Fruit fly (Drosophila melanogaster): Measurements from ENCODE around the gene AdamTS-B.

The AdamTS-B gene

dm6 chrX:5699824-5700498 lies 1.6 kb downstream of the AdamTS-B start (continued):
- peak in 1 of 2 experiments; percentile 78 for TF ChIP-seq Hr51 (GFP tag; optimal IDR thresholded peaks at IDR 0.05)
- TF ChIP-seq mam (GFP tag; optimal IDR thresholded peaks at IDR 0.05), result peak; percentile 46
- peak; percentile 3 for TF ChIP-seq CG12659 (GFP tag; optimal IDR thresholded peaks at IDR 0.05)
- no peak for TF ChIP-seq Atf3 (GFP tag; optimal IDR thresholded peaks at IDR 0.05)
- TF ChIP-seq dpn (GFP tag; optimal IDR thresholded peaks at IDR 0.05), result peak; percentile 51 to 63
- peak; percentile 74 for TF ChIP-seq Xrp1 (GFP tag; IDR thresholded peaks at IDR 0.05)
- peak; percentile 83 for TF ChIP-seq row (GFP tag; IDR thresholded peaks at IDR 0.05)
- TF ChIP-seq jigr1 (GFP tag; IDR thresholded peaks at IDR 0.05), result peak; percentile 41; the same call in 1 of the 3 replicates
- TF ChIP-seq D19B (GFP tag; optimal IDR thresholded peaks at IDR 0.05), result peak; percentile 89
- TF ChIP-seq croc (GFP tag; conservative IDR thresholded peaks at IDR 0.05), result peak; percentile 48; the same call in 2 of the 3 replicates
- TF ChIP-seq ci (GFP tag; IDR thresholded peaks at IDR 0.05), result peak; percentile 70; the same call in 2 of the 3 replicates
- no peak for TF ChIP-seq gce (GFP tag; IDR thresholded peaks at IDR 0.05)
- peak; percentile 27 for TF ChIP-seq kay (GFP tag; optimal IDR thresholded peaks at IDR 0.05)
- peak; percentile 22 for TF ChIP-seq CG8944 (GFP tag; optimal IDR thresholded peaks at IDR 0.05)
- TF ChIP-seq PHDP (tag; optimal IDR thresholded peaks at IDR 0.05), result peak; percentile 74
- TF ChIP-seq CG12071 (GFP tag; optimal IDR thresholded peaks at IDR 0.05), result peak; percentile 40
- peak; percentile 63 for TF ChIP-seq CG4424 (GFP tag; optimal IDR thresholded peaks at IDR 0.05)
- TF ChIP-seq CG8765 (GFP tag; IDR thresholded peaks at IDR 0.05), result no peak
- TF ChIP-seq CG3995 (GFP tag; optimal IDR thresholded peaks at IDR 0.05), result no peak
- TF ChIP-seq her (GFP tag; optimal IDR thresholded peaks at IDR 0.05), result no peak
- TF ChIP-seq CG6683 (GFP tag; optimal IDR thresholded peaks at IDR 0.05), result peak; percentile 4
- TF ChIP-seq CG43689 (GFP tag; IDR thresholded peaks at IDR 0.05), result no peak
- no peak for TF ChIP-seq Hand (GFP tag; optimal IDR thresholded peaks at IDR 0.05)
- peak; percentile 49 for TF ChIP-seq scrt (GFP tag; optimal IDR thresholded peaks at IDR 0.05)
- TF ChIP-seq Rfx (GFP tag; IDR thresholded peaks at IDR 0.05), result peak; percentile 55; the same call in 1 of the 2 replicates
- peak; percentile 73 for TF ChIP-seq lmd (GFP tag; IDR thresholded peaks at IDR 0.05)
- TF ChIP-seq CG10462 (GFP tag; optimal IDR thresholded peaks at IDR 0.05), result peak; percentile 33
- 0 out of 3 replicates have a peak, but pooled peaks have one; percentile 12 for TF ChIP-seq HLH4C (GFP tag; IDR thresholded peaks at IDR 0.05; ENCODE audit: partially characterized antibody)
- TF ChIP-seq ap (GFP tag; IDR thresholded peaks at IDR 0.05), result peak; percentile 69
- no peak for TF ChIP-seq bbx (GFP tag; IDR thresholded peaks at IDR 0.05; ENCODE audit: partially characterized antibody)
- TF ChIP-seq CG18011 (GFP tag; optimal IDR thresholded peaks at IDR 0.05), result peak; percentile 7
- no peak for TF ChIP-seq Elba2 (GFP tag; optimal IDR thresholded peaks at IDR 0.05)
- peak; percentile 43; the same call in 1 of the 2 replicates for TF ChIP-seq CG1024 (GFP tag; IDR thresholded peaks at IDR 0.05)
- TF ChIP-seq CG31388 (GFP tag; optimal IDR thresholded peaks at IDR 0.05), result peak; percentile 20
- peak; percentile 75 for TF ChIP-seq CG10979 (tag; optimal IDR thresholded peaks at IDR 0.05)
- peak; percentile 64 for TF ChIP-seq HLH3B (GFP tag; IDR thresholded peaks at IDR 0.05)
- peak; percentile 37 for TF ChIP-seq CG5245 (GFP tag; optimal IDR thresholded peaks at IDR 0.05)
- peak; percentile 4 for TF ChIP-seq Dad (GFP tag; optimal IDR thresholded peaks at IDR 0.05)
- peak in 1 of 2 experiments; percentile 21 for TF ChIP-seq Hr78 (GFP tag; optimal IDR thresholded peaks at IDR 0.05)
- peak; percentile 38; the same call in 1 of the 3 replicates for TF ChIP-seq B-H1 (GFP tag; IDR thresholded peaks at IDR 0.05)
- TF ChIP-seq NC2β (GFP tag; optimal IDR thresholded peaks at IDR 0.05), result peak; percentile 35
- peak; percentile 21 for TF ChIP-seq CG1647 (GFP tag; optimal IDR thresholded peaks at IDR 0.05)
- TF ChIP-seq ttk (GFP tag; IDR thresholded peaks at IDR 0.05), result peak; percentile 41; the same call in 1 of the 2 replicates
- peak; percentile 48 for TF ChIP-seq CG15601 (tag; optimal IDR thresholded peaks at IDR 0.05)
- TF ChIP-seq az2 (GFP tag; optimal IDR thresholded peaks at IDR 0.05), result peak; percentile 43
- peak; percentile 63 for TF ChIP-seq ind (GFP tag; optimal IDR thresholded peaks at IDR 0.05)
- peak in 1 of 3 experiments; percentile 45 for TF ChIP-seq lola (GFP tag; optimal IDR thresholded peaks at IDR 0.05)
- TF ChIP-seq nerfin-2 (GFP tag; IDR thresholded peaks at IDR 0.05; ENCODE audit: partially characterized antibody), result no peak
